Fruit fly (Drosophila melanogaster) whole organism, embryonic: ENCODE data around the gene CG13676.

ENCODE experiments used
- Abd-B ChIP-seq: fragments of 200-800 bp; sonication (Bioruptor generic); optimal IDR thresholded peaks from 2 replicates; lab custom pipeline; 2018; ENCODE audit warnings: missing biosample characterization, mild to moderate bottlenecking, missing genetic modification characterization, moderate library complexity
- Asciz ChIP-seq: fragments of 200-800 bp; sonication (Bioruptor generic); optimal IDR thresholded peaks from 2 replicates; lab custom pipeline; 2017; ENCODE audit warnings: missing biosample characterization, mild to moderate bottlenecking, missing genetic modification characterization, missing genetic modification reagents
- CG10979 ChIP-seq: fragments of 200-800 bp; sonication (Bioruptor generic); optimal IDR thresholded peaks from 2 replicates; lab custom pipeline; 2018; ENCODE audit warnings: missing biosample characterization, mild to moderate bottlenecking, missing genetic modification characterization, moderate library complexity
- CG11085 ChIP-seq: fragments of 200-800 bp; sonication (Bioruptor generic); IDR thresholded peaks from 2 replicates; pipeline ENCODE4 v1.3.6; 2022; ENCODE audit warnings: missing biosample characterization, missing genetic modification characterization
- CG11560 ChIP-seq: fragments of 200-800 bp; sonication (Bioruptor generic); IDR thresholded peaks from 3 replicates; pipeline ENCODE4 v1.3.6; 2022; ENCODE audit warnings: missing biosample characterization, missing genetic modification characterization
- CG11696 ChIP-seq: fragments of 200-800 bp; sonication (Bioruptor generic); IDR thresholded peaks from 2 replicates; pipeline ENCODE4 v1.3.6; 2022; ENCODE audit warnings: missing biosample characterization, missing genetic modification characterization
- CG11723 ChIP-seq: fragments of 200-800 bp; sonication (Bioruptor generic); optimal IDR thresholded peaks from 2 replicates; lab custom pipeline; 2017; ENCODE audit warnings: missing biosample characterization, mild to moderate bottlenecking, missing genetic modification characterization
- CG1233 ChIP-seq: fragments of 200-800 bp; sonication (Bioruptor generic); optimal IDR thresholded peaks from 4 replicates; lab custom pipeline; 2018; ENCODE audit warnings: missing biosample characterization, mild to moderate bottlenecking, missing genetic modification characterization
- CG12942 ChIP-seq: fragments of 200-800 bp; sonication (Bioruptor generic); optimal IDR thresholded peaks from 3 replicates; lab custom pipeline; 2016; ENCODE audit warnings: missing biosample characterization, missing genetic modification characterization
- CG13894 ChIP-seq: fragments of 200-800 bp; sonication (Bioruptor generic); optimal IDR thresholded peaks from 3 replicates; lab custom pipeline; 2018; ENCODE audit warnings: missing biosample characterization, mild to moderate bottlenecking, missing genetic modification characterization, moderate library complexity
- CG14710 ChIP-seq: fragments of 200-800 bp; sonication (Bioruptor generic); optimal IDR thresholded peaks from 3 replicates; lab custom pipeline; 2019; ENCODE audit warnings: missing biosample characterization, mild to moderate bottlenecking, missing genetic modification characterization, moderate library complexity
- CG16779 ChIP-seq: fragments of 200-800 bp; sonication (Bioruptor generic); IDR thresholded peaks from 2 replicates; pipeline ENCODE4 v1.3.6; 2022; ENCODE audit warnings: missing biosample characterization, missing genetic modification characterization
- CG16813 ChIP-seq: fragments of 200-800 bp; sonication (Bioruptor generic); IDR thresholded peaks from 3 replicates; pipeline ENCODE4 v1.3.6; 2022; ENCODE audit warnings: missing biosample characterization, missing genetic modification characterization; ENCODE audit not compliant: partially characterized antibody
- CG17802 ChIP-seq: fragments of 200-800 bp; sonication (Bioruptor generic); optimal IDR thresholded peaks from 2 replicates; lab custom pipeline; 2018; ENCODE audit warnings: missing biosample characterization, mild to moderate bottlenecking, missing genetic modification characterization, moderate library complexity
- CG2116 ChIP-seq: fragments of 200-800 bp; sonication (Bioruptor generic); optimal IDR thresholded peaks from 3 replicates; lab custom pipeline; 2018; ENCODE audit warnings: missing biosample characterization, mild to moderate bottlenecking, missing genetic modification characterization
- CG2889 ChIP-seq: fragments of 200-800 bp; sonication (Bioruptor generic); IDR thresholded peaks from 3 replicates; pipeline ENCODE4 v1.3.6; 2022; ENCODE audit warnings: missing biosample characterization, missing genetic modification characterization
- CG4707 ChIP-seq: fragments of 200-800 bp; sonication (Bioruptor generic); optimal IDR thresholded peaks from 2 replicates; lab custom pipeline; 2018; ENCODE audit warnings: missing biosample characterization, mild to moderate bottlenecking, missing genetic modification characterization, moderate library complexity
- CG4820 ChIP-seq: fragments of 200-800 bp; sonication (Bioruptor generic); optimal IDR thresholded peaks from 3 replicates; lab custom pipeline; 2016; ENCODE audit warnings: missing biosample characterization, missing genetic modification characterization
- CG5180 ChIP-seq: fragments of 200-800 bp; sonication (Bioruptor generic); optimal IDR thresholded peaks from 3 replicates; lab custom pipeline; 2017; ENCODE audit warnings: missing biosample characterization, missing genetic modification characterization, mild to moderate bottlenecking, moderate library complexity, missing genetic modification reagents
- CG6254 ChIP-seq: fragments of 200-800 bp; sonication (Bioruptor generic); optimal IDR thresholded peaks from 3 replicates; lab custom pipeline; 2017; ENCODE audit warnings: mild to moderate bottlenecking, missing biosample characterization, missing genetic modification reagents, missing genetic modification characterization
- CG7372 ChIP-seq: fragments of 200-800 bp; sonication (Bioruptor generic); IDR thresholded peaks from 2 replicates; pipeline ENCODE4 v1.3.6; 2022; ENCODE audit warnings: missing biosample characterization, missing genetic modification characterization
- CG8944 ChIP-seq: fragments of 200-800 bp; sonication (Bioruptor generic); optimal IDR thresholded peaks from 3 replicates; lab custom pipeline; 2016; ENCODE audit warnings: missing biosample characterization, missing genetic modification characterization
- CG9437 ChIP-seq: fragments of 200-800 bp; sonication (Bioruptor generic); optimal IDR thresholded peaks from 2 replicates; lab custom pipeline; 2018; ENCODE audit warnings: missing biosample characterization, mild to moderate bottlenecking, missing genetic modification characterization
- CG9876 ChIP-seq: fragments of 200-800 bp; sonication (Bioruptor generic); optimal IDR thresholded peaks from 2 replicates; lab custom pipeline; 2016; ENCODE audit warnings: missing biosample characterization, missing genetic modification characterization
- ERR ChIP-seq: fragments of 200-800 bp; sonication (Bioruptor generic); optimal IDR thresholded peaks from 2 replicates; lab custom pipeline; 2016; ENCODE audit warnings: missing biosample characterization, missing genetic modification characterization
- Fer2 ChIP-seq: fragments of 200-800 bp; sonication (Bioruptor generic); optimal IDR thresholded peaks from 2 replicates; lab custom pipeline; 2018; ENCODE audit warnings: missing biosample characterization, mild to moderate bottlenecking, missing genetic modification characterization, moderate library complexity
- GATAe ChIP-seq: fragments of 200-800 bp; sonication (Bioruptor generic); conservative IDR thresholded peaks from 2 replicates; pipeline ENCODE4 v1.3.6; 2022; ENCODE audit warnings: missing biosample characterization, missing genetic modification characterization
- Gug ChIP-seq: fragments of 200-800 bp; sonication (Bioruptor generic); IDR thresholded peaks from 4 replicates; pipeline ENCODE4 v1.3.6; 2022; ENCODE audit warnings: missing biosample characterization, missing genetic modification characterization
- H15 ChIP-seq: fragments of 200-800 bp; sonication (Bioruptor generic); IDR thresholded peaks from 3 replicates; pipeline ENCODE4 v1.3.6; 2022; ENCODE audit warnings: missing biosample characterization, missing genetic modification characterization
- HLHmδ ChIP-seq: fragments of 200-800 bp; sonication (Bioruptor generic); optimal IDR thresholded peaks from 2 replicates; lab custom pipeline; 2018; ENCODE audit warnings: missing biosample characterization, mild to moderate bottlenecking, missing genetic modification characterization, moderate library complexity
- Hand ChIP-seq: fragments of 200-800 bp; sonication (Bioruptor generic); optimal IDR thresholded peaks from 2 replicates; lab custom pipeline; 2017; ENCODE audit warnings: mild to moderate bottlenecking, missing biosample characterization, missing genetic modification reagents, missing genetic modification characterization
- Rfx ChIP-seq: fragments of 200-800 bp; sonication (Bioruptor generic); IDR thresholded peaks from 2 replicates; pipeline ENCODE4 v1.3.6; 2022; ENCODE audit warnings: missing biosample characterization, missing genetic modification characterization
- Six4 ChIP-seq: fragments of 200-800 bp; sonication (Bioruptor generic); optimal IDR thresholded peaks from 2 replicates; lab custom pipeline; 2016; ENCODE audit warnings: missing biosample characterization, missing genetic modification characterization
- Sox102F ChIP-seq: fragments of 200-800 bp; sonication (Bioruptor generic); optimal IDR thresholded peaks from 2 replicates; lab custom pipeline; 2018; ENCODE audit warnings: missing biosample characterization, mild to moderate bottlenecking, missing genetic modification characterization, moderate library complexity
- Ssrp ChIP-seq: fragments of 200-800 bp; sonication (Bioruptor generic); optimal IDR thresholded peaks from 2 replicates; lab custom pipeline; 2018; ENCODE audit warnings: missing biosample characterization, mild to moderate bottlenecking, missing genetic modification characterization, moderate library complexity
- Stat92E ChIP-seq, 3 experiments: fragments of >200 bp in 2 of 3; fragments of 200-800 bp in 1 of 3; sonication (Bioruptor generic) in 1 of 3; optimal IDR thresholded peaks; 2 replicates each; lab custom pipeline; 2017 to 2019; ENCODE audit warnings: missing biosample characterization in 3 of 3, missing genetic modification characterization in 3 of 3, mild to moderate bottlenecking in 1 of 3, moderate library complexity in 1 of 3
- ap ChIP-seq: fragments of 200-800 bp; sonication (Bioruptor generic); IDR thresholded peaks from 2 replicates; pipeline ENCODE4 v1.3.6; 2022; ENCODE audit warnings: missing biosample characterization, missing genetic modification characterization
- cas ChIP-seq: fragments of 200-800 bp; sonication (Bioruptor generic); IDR thresholded peaks from 2 replicates; pipeline ENCODE4 v1.3.6; 2022; ENCODE audit warnings: missing biosample characterization, missing genetic modification characterization
- chm ChIP-seq: fragments of 200-800 bp; sonication (Bioruptor generic); IDR thresholded peaks from 2 replicates; pipeline ENCODE4 v1.3.6; 2022; ENCODE audit warnings: missing biosample characterization, missing genetic modification characterization
- croc ChIP-seq: fragments of 200-800 bp; sonication (Bioruptor generic); conservative IDR thresholded peaks from 3 replicates; pipeline ENCODE4 v1.3.6; 2022; ENCODE audit warnings: missing biosample characterization, missing genetic modification characterization
- eve ChIP-seq, 2 experiments: fragments of >200 bp; optimal IDR thresholded peaks; 2 replicates each; lab custom pipeline; 2017; ENCODE audit warnings: missing biosample characterization in 2 of 2, missing genetic modification characterization in 2 of 2
- hb ChIP-seq: fragments of 200-800 bp; sonication (Bioruptor generic); IDR thresholded peaks from 3 replicates; pipeline ENCODE4 v1.3.6; 2022; ENCODE audit warnings: missing biosample characterization, missing genetic modification characterization; ENCODE audit not compliant: partially characterized antibody
- onecut ChIP-seq: fragments of 200-800 bp; sonication (Bioruptor generic); IDR thresholded peaks from 2 replicates; pipeline ENCODE4 v1.3.6; 2022; ENCODE audit warnings: missing biosample characterization, missing genetic modification characterization
- otp ChIP-seq: fragments of 200-800 bp; sonication (Bioruptor generic); IDR thresholded peaks from 3 replicates; pipeline ENCODE4, ENCODE4 v1.3.6; 2022; ENCODE audit warnings: missing biosample characterization, missing genetic modification characterization
- peb ChIP-seq: fragments of 200-800 bp; sonication (Bioruptor generic); IDR thresholded peaks from 2 replicates; pipeline ENCODE4 v1.3.6; 2022; ENCODE audit warnings: missing biosample characterization, missing genetic modification characterization
- slbo ChIP-seq: fragments of 200-800 bp; sonication (Bioruptor generic); IDR thresholded peaks from 2 replicates; pipeline ENCODE4 v1.3.6; 2022; ENCODE audit warnings: missing biosample characterization, missing genetic modification characterization
- trem ChIP-seq: fragments of 200-800 bp; optimal IDR thresholded peaks from 3 replicates; lab custom pipeline; 2019; ENCODE audit warnings: missing biosample characterization, mild to moderate bottlenecking, missing genetic modification characterization, moderate library complexity
- twi ChIP-seq: fragments of 200-800 bp; optimal IDR thresholded peaks from 2 replicates; lab custom pipeline; 2019; ENCODE audit warnings: missing biosample characterization, mild to moderate bottlenecking, missing genetic modification characterization, moderate library complexity
- wdn ChIP-seq: fragments of 200-800 bp; sonication (Bioruptor generic); IDR thresholded peaks from 2 replicates; pipeline ENCODE4 v1.3.6; 2022; ENCODE audit warnings: missing biosample characterization, missing genetic modification characterization

The CG13676 gene

DNA sequence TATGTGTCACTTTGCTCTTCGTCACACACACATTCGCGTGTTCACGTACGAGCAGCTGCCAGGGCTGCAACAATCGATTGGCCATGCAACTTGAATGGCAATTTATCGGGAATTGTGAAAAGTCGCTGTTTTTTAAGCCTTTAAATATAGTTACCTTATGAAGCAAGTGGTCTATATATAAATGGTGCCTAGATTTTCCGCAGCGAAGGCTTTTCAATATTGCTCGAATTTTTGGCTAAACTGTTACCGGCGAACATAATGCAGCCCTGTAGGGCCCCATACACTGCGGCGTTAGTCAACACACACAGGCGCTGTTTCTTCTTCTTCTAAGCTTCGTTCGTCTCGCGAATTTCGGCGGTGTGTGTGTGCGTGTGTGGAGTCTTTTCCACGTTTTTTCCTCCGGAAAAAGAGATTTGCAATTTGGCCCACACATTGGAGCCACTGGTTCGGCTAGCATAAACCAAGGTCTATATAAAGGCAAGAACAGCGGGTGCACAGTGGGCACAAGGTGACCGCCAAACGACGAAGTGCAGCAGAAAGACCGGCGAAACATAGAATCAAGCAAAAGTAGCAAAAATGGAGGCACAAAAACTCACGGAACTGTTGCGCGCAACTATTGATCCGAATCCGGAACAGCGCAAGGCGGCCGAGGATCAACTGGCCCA is 35.6 kb downstream of the CG13676 start, which contains the start of the genes Arp3 and msk (continued):
- TF ChIP-seq CG14710 (tag; lab: Kevin White, UChicago) (peak; percentile 91), Rfx (peak; percentile 86), Abd-B (GFP tag; lab: Kevin White, UChicago) (peak; percentile 85), ERR (peak; percentile 85), CG2889 (GFP tag; lab: Robert Waterston, UW) (peak; percentile 54; the same call in 2 of the 3 replicates), slbo (peak; percentile 88), CG9876 (GFP tag; lab: Kevin White, UChicago) (peak; percentile 83), CG5180 (GFP tag; lab: Kevin White, UChicago) (no peak), Hand (GFP tag; lab: Kevin White, UChicago) (peak; percentile 52), CG16779 (GFP tag; lab: Robert Waterston, UW) (no peak), Six4 (GFP tag; lab: Kevin White, UChicago) (peak; percentile 82), Ssrp (peak; percentile 66), CG9437 (GFP tag; lab: Kevin White, UChicago) (peak; percentile 47), Gug (GFP tag; lab: Robert Waterston, UW) (peak; percentile 86), Sox102F (GFP tag; lab: Kevin White, UChicago) (no peak), CG12942 (GFP tag; lab: Kevin White, UChicago) (peak; percentile 85), CG1233 (peak; percentile 76), HLHmδ (GFP tag; lab: Kevin White, UChicago) (no peak), CG17802 (tag; lab: Kevin White, UChicago) (peak; percentile 49), CG4820 (peak; percentile 84), CG10979 (tag; lab: Kevin White, UChicago) (peak; percentile 68), GATAe (GFP tag; lab: Robert Waterston, UW) (peak; percentile 31; the same call in 1 of the 2 replicates), croc (peak; percentile 33; the same call in 1 of the 3 replicates), trem (tag; lab: Kevin White, UChicago) (peak; percentile 83), CG6254 (GFP tag; lab: Kevin White, UChicago) (no peak), CG11723 (peak; percentile 64), CG11085 (GFP tag; lab: Robert Waterston, UW) (peak; percentile 76), onecut (GFP tag; lab: Robert Waterston, UW) (peak; percentile 64), cas (GFP tag; lab: Robert Waterston, UW) (peak; percentile 40; the same call in 1 of the 2 replicates), CG4707 (no peak), Asciz (no peak), wdn (GFP tag; lab: Robert Waterston, UW) (peak; percentile 72), chm (GFP tag; lab: Robert Waterston, UW) (peak; percentile 43; the same call in 1 of the 2 replicates), CG11696 (GFP tag; lab: Robert Waterston, UW) (no peak), CG2116 (GFP tag; lab: Kevin White, UChicago) (peak; percentile 97), CG8944 (GFP tag; lab: Kevin White, UChicago) (peak; percentile 92), twi (tag; lab: Kevin White, UChicago) (peak; percentile 58), eve (GFP tag; optimal IDR thresholded peaks at IDR 0.05; lab: Kevin White, UChicago) (peak in 1 of 2 experiments; percentile 68), Fer2 (tag; lab: Kevin White, UChicago) (peak; percentile 76), CG7372 (GFP tag; lab: Robert Waterston, UW) (peak; percentile 52), CG11560 (tag; lab: Robert Waterston, UW) (peak; percentile 53; the same call in 2 of the 3 replicates), hb (GFP tag; lab: Robert Waterston, UW) (no peak), peb (GFP tag; lab: Robert Waterston, UW) (no peak), CG13894 (tag; lab: Kevin White, UChicago) (peak; percentile 97), ap (GFP tag; lab: Robert Waterston, UW) (peak; percentile 11; the same call in 1 of the 2 replicates), H15 (GFP tag; lab: Robert Waterston, UW) (peak; percentile 74; the same call in 2 of the 3 replicates), Stat92E (GFP tag; optimal IDR thresholded peaks at IDR 0.05; lab: Kevin White, UChicago) (peak in 1 of 3 experiments; percentile 59), otp (GFP tag; lab: Robert Waterston, UW) (0 out of 3 replicates have a peak, but pooled peaks have one; percentile 19), CG16813 (GFP tag; lab: Robert Waterston, UW) (peak; percentile 44)
